Fruit fly (Drosophila melanogaster) whole organism, wandering third instar larva: Measurements from ENCODE around the gene Cpsf5.

Experiments used
- Abd-B ChIP-seq: fragments of >200 bp; optimal IDR thresholded peaks from 2 replicates; lab custom pipeline; 2017; ENCODE audit warnings: missing biosample characterization, missing genetic modification characterization
- CG32264 ChIP-seq: fragments of 200-800 bp; sonication (Bioruptor generic); optimal IDR thresholded peaks from 2 replicates; lab custom pipeline; 2016; ENCODE audit warnings: missing biosample characterization, missing genetic modification characterization
- CG9705 ChIP-seq: fragments of 200-800 bp; sonication (Bioruptor generic); optimal IDR thresholded peaks from 2 replicates; lab custom pipeline; 2018; ENCODE audit warnings: missing biosample characterization, mild to moderate bottlenecking, missing genetic modification characterization
- CrebA ChIP-seq: fragments of 200-800 bp; sonication (Bioruptor generic); optimal IDR thresholded peaks from 2 replicates; lab custom pipeline; 2016; ENCODE audit warnings: missing biosample characterization, mild to moderate bottlenecking, missing genetic modification characterization, borderline replicate concordance
- Dfd ChIP-seq: fragments of >200 bp; optimal IDR thresholded peaks from 2 replicates; lab custom pipeline; 2017; ENCODE audit warnings: missing biosample characterization, missing genetic modification characterization
- Dif ChIP-seq: fragments of 200-275, 200-300 bp; sonication (Bioruptor generic); optimal IDR thresholded peaks from 2 replicates; lab custom pipeline; 2018; ENCODE audit warnings: missing biosample characterization, missing genetic modification characterization; ENCODE audit not compliant: partially characterized antibody
- GATAd ChIP-seq: sonication (Bioruptor generic); optimal IDR thresholded peaks from 2 replicates; lab custom pipeline; 2016; ENCODE audit warnings: missing biosample characterization, missing genetic modification characterization
- HLH106 ChIP-seq: fragments of 200-800 bp; optimal IDR thresholded peaks from 3 replicates; lab custom pipeline; 2019; ENCODE audit warnings: missing biosample characterization, mild to moderate bottlenecking, missing genetic modification characterization, moderate library complexity
- Hnf4 ChIP-seq: fragments of 200-800 bp; sonication (Bioruptor generic); optimal IDR thresholded peaks from 2 replicates; lab custom pipeline; 2016; ENCODE audit warnings: missing biosample characterization, mild to moderate bottlenecking, missing genetic modification characterization
- Hr78 ChIP-seq: fragments of >200 bp; optimal IDR thresholded peaks from 2 replicates; lab custom pipeline; 2017; ENCODE audit warnings: missing biosample characterization, missing genetic modification characterization
- Hr83 ChIP-seq: fragments of 200-300 bp; sonication (Bioruptor generic); optimal IDR thresholded peaks from 2 replicates; lab custom pipeline; 2016; ENCODE audit warnings: missing biosample characterization, mild to moderate bottlenecking, missing genetic modification characterization, moderate library complexity; ENCODE audit not compliant: poor library complexity, severe bottlenecking
- Jra ChIP-seq: sonication (Bioruptor generic); optimal IDR thresholded peaks from 2 replicates; lab custom pipeline; 2016; ENCODE audit warnings: missing biosample characterization, missing genetic modification characterization
- Mio ChIP-seq: sonication (Bioruptor generic); optimal IDR thresholded peaks from 2 replicates; lab custom pipeline; 2016; ENCODE audit warnings: missing biosample characterization, missing genetic modification characterization
- Myc ChIP-seq: fragments of >200 bp; optimal IDR thresholded peaks from 2 replicates; lab custom pipeline; 2017
- N ChIP-seq: fragments of >200 bp; optimal IDR thresholded peaks from 2 replicates; lab custom pipeline; 2018; ENCODE audit warnings: missing biosample characterization, missing external identifiers, missing genetic modification characterization
- OdsH ChIP-seq: fragments of 200-800 bp; sonication (Bioruptor generic); optimal IDR thresholded peaks from 2 replicates; lab custom pipeline; 2016; ENCODE audit warnings: missing biosample characterization, mild to moderate bottlenecking, missing genetic modification characterization
- Rel ChIP-seq, 2 experiments: fragments of 200-800 bp; sonication (Bioruptor generic) in 1 of 2; optimal IDR thresholded peaks; 2 replicates in 1 of 2; 3 replicates in 1 of 2; lab custom pipeline; 2016 to 2019; ENCODE audit warnings: mild to moderate bottlenecking in 2 of 2, missing biosample characterization in 2 of 2, missing genetic modification characterization in 2 of 2, moderate library complexity in 1 of 2
- Sp1 ChIP-seq: fragments of 200-800 bp; sonication (Bioruptor generic); optimal IDR thresholded peaks from 3 replicates; lab custom pipeline; 2019; ENCODE audit warnings: missing biosample characterization, mild to moderate bottlenecking, missing genetic modification characterization, moderate library complexity
- Vsx2 ChIP-seq: fragments of 200-300, 225-300 bp; sonication (Bioruptor generic); optimal IDR thresholded peaks from 2 replicates; lab custom pipeline; 2018; ENCODE audit warnings: missing biosample characterization, missing genetic modification characterization; ENCODE audit not compliant: partially characterized antibody
- br ChIP-seq: fragments of 200-800 bp; sonication (Bioruptor generic); optimal IDR thresholded peaks from 2 replicates; lab custom pipeline; 2016; ENCODE audit warnings: missing biosample characterization, missing genetic modification characterization
- brk ChIP-seq: fragments of 200-800 bp; sonication (Bioruptor generic); optimal IDR thresholded peaks from 2 replicates; lab custom pipeline; 2016; ENCODE audit warnings: missing biosample characterization, mild to moderate bottlenecking, missing genetic modification characterization
- dl ChIP-seq, 2 experiments: fragments of 175-275, 200-275 bp in 1 of 2; fragments of 200-275 bp in 1 of 2; sonication (Bioruptor generic); optimal IDR thresholded peaks; lab custom pipeline; 2018; ENCODE audit warnings: mild to moderate bottlenecking in 2 of 2, missing biosample characterization in 2 of 2, missing genetic modification characterization in 2 of 2, moderate library complexity in 2 of 2; ENCODE audit not compliant: partially characterized antibody in 2 of 2, insufficient read depth in 1 of 2
- dmrt93B ChIP-seq: fragments of 200-800 bp; sonication (Bioruptor generic); optimal IDR thresholded peaks from 2 replicates; lab custom pipeline; 2018; ENCODE audit warnings: missing biosample characterization, mild to moderate bottlenecking, missing genetic modification characterization
- dsf ChIP-seq: sonication (Bioruptor generic); optimal IDR thresholded peaks from 2 replicates; lab custom pipeline; 2016; ENCODE audit warnings: missing biosample characterization, missing genetic modification characterization, borderline replicate concordance
- ey ChIP-seq: fragments of 200-800 bp; sonication (Bioruptor generic); optimal IDR thresholded peaks from 2 replicates; lab custom pipeline; 2016; ENCODE audit warnings: missing biosample characterization, missing genetic modification characterization
- foxo ChIP-seq, 2 experiments: fragments of 200-800 bp; sonication (Bioruptor generic); optimal IDR thresholded peaks; 2 replicates in 1 of 2; 3 replicates in 1 of 2; lab custom pipeline; 2016 to 2017; ENCODE audit warnings: missing biosample characterization in 2 of 2, missing genetic modification characterization in 2 of 2
- fru ChIP-seq: fragments of 200-800 bp; sonication (Bioruptor generic); optimal IDR thresholded peaks from 3 replicates; lab custom pipeline; 2016; ENCODE audit warnings: missing biosample characterization, mild to moderate bottlenecking, missing genetic modification characterization
- h ChIP-seq: fragments of 200-800 bp; sonication (Bioruptor generic); optimal IDR thresholded peaks from 3 replicates; lab custom pipeline; 2016; ENCODE audit warnings: missing biosample characterization, mild to moderate bottlenecking, missing genetic modification characterization
- jim ChIP-seq: fragments of 175-275, 200-325 bp; sonication (Bioruptor generic); optimal IDR thresholded peaks from 2 replicates; lab custom pipeline; 2016; ENCODE audit warnings: missing biosample characterization, mild to moderate bottlenecking, missing genetic modification characterization
- lola ChIP-seq: fragments of >200 bp; optimal IDR thresholded peaks from 2 replicates; lab custom pipeline; 2017; ENCODE audit warnings: missing biosample characterization, missing genetic modification characterization
- pan ChIP-seq: fragments of >200 bp; optimal IDR thresholded peaks from 2 replicates; lab custom pipeline; 2017
- psq ChIP-seq: fragments of 200-800 bp; sonication (Bioruptor generic); optimal IDR thresholded peaks from 3 replicates; lab custom pipeline; 2017; ENCODE audit warnings: missing biosample characterization, mild to moderate bottlenecking, missing genetic modification characterization, moderate library complexity
- rgr ChIP-seq: fragments of 200-800 bp; sonication (Bioruptor generic); optimal IDR thresholded peaks from 3 replicates; lab custom pipeline; 2016; ENCODE audit warnings: missing biosample characterization, mild to moderate bottlenecking, missing genetic modification characterization
- sage ChIP-seq: fragments of 200-800 bp; sonication (Bioruptor generic); optimal IDR thresholded peaks from 2 replicates; lab custom pipeline; 2016; ENCODE audit warnings: missing biosample characterization, mild to moderate bottlenecking, missing genetic modification characterization
- sv ChIP-seq: fragments of 200-800 bp; sonication (Bioruptor generic); optimal IDR thresholded peaks from 3 replicates; lab custom pipeline; 2016; ENCODE audit warnings: missing biosample characterization, missing genetic modification characterization
- tai ChIP-seq: sonication (Bioruptor generic); optimal IDR thresholded peaks from 2 replicates; lab custom pipeline; 2016; ENCODE audit warnings: missing biosample characterization, missing genetic modification characterization
- usp ChIP-seq: fragments of >200 bp; optimal IDR thresholded peaks from 2 replicates; lab custom pipeline; 2017; ENCODE audit warnings: missing biosample characterization, missing genetic modification characterization
- woc ChIP-seq: sonication (Bioruptor generic); optimal IDR thresholded peaks from 2 replicates; lab custom pipeline; 2016; ENCODE audit warnings: missing biosample characterization, mild to moderate bottlenecking, missing genetic modification characterization

Cpsf5 gene

DNA sequence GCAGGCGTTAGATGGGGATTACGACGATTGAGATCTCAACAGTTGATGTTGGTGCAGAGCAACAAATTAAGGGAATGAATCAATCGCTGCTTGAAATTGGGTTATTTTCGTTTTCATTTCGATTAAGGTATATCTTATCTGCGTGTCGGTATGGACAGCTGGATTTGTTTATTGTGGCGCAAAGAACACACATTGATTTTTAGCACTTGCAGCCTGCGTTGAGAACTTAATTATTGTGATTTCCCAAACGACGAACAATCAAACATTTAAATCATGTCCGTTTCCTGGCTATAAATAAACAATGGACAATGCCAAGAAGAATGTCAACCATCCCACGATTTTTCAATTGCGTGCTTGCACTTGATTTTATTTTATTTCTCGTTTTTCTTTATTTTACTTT, 12.8 kb upstream of the Cpsf5 start:
- no peak for TF ChIP-seq HLH106 (tag; lab: Kevin White, UChicago)
- TF ChIP-seq woc (GFP tag; lab: Kevin White, UChicago): peak; percentile 18
- TF ChIP-seq lola (GFP tag; lab: Kevin White, UChicago): no peak
- TF ChIP-seq Rel (GFP tag; optimal IDR thresholded peaks at IDR 0.05; lab: Kevin White, UChicago): no peak
- TF ChIP-seq Rel (tag; optimal IDR thresholded peaks at IDR 0.05; lab: Kevin White, UChicago): peak; percentile 62
- TF ChIP-seq tai (GFP tag; lab: Kevin White, UChicago): peak; percentile 12

DNA sequence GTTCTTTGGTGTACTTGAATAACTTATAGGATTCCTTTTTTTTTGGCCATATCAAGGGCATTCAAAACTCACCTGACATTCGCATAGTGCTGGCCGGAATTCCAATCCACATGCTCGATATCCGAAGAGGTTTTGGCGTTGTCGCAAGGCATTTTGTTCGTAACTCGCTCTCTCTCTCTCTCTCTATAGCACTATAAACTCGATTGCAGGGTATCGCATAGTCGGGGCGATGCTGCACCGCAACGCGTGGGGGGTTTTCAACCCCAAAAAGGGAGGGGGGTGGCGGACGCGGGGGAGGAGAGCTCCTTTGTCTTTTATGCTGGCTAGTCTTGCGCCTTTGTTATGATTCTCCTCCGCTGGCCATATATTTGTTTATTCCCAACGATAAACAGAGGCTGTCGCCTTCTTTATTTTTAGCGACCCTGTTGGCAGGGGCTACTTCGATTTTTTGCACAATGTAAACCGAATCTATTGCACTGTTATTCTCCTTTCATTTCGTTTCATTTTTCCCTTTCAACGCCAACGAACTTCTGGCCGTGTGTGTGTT, 12.3 kb upstream of the Cpsf5 start:
- no peak for TF ChIP-seq sv (GFP tag; lab: Kevin White, UChicago)
- no peak for TF ChIP-seq br (GFP tag; lab: Kevin White, UChicago)
- no peak for TF ChIP-seq Dif (GFP tag; lab: Kevin White, UChicago)
- no peak for TF ChIP-seq Vsx2 (GFP tag; lab: Kevin White, UChicago)
- no peak for TF ChIP-seq woc (GFP tag; lab: Kevin White, UChicago)
- no peak for TF ChIP-seq fru
- no peak for TF ChIP-seq dsf (GFP tag; lab: Kevin White, UChicago)
- no peak for TF ChIP-seq Hr78
- no peak for TF ChIP-seq dl (GFP tag; optimal IDR thresholded peaks at IDR 0.05; lab: Kevin White, UChicago; ENCODE audit: insufficient read depth in 1 of 2, partially characterized antibody in 2 of 2)
- TF ChIP-seq Jra (GFP tag; lab: Kevin White, UChicago): no peak
- no peak for TF ChIP-seq Hnf4
- no peak for TF ChIP-seq Rel (GFP tag; optimal IDR thresholded peaks at IDR 0.05; lab: Kevin White, UChicago)
- TF ChIP-seq Rel (tag; optimal IDR thresholded peaks at IDR 0.05; lab: Kevin White, UChicago): peak; percentile 51
- no peak for TF ChIP-seq tai (GFP tag; lab: Kevin White, UChicago)
- TF ChIP-seq h: no peak
- peak in 1 of 2 experiments; percentile 36 for TF ChIP-seq foxo (GFP tag; optimal IDR thresholded peaks at IDR 0.05; lab: Kevin White, UChicago)
- no peak for TF ChIP-seq Abd-B (GFP tag; lab: Kevin White, UChicago)

DNA sequence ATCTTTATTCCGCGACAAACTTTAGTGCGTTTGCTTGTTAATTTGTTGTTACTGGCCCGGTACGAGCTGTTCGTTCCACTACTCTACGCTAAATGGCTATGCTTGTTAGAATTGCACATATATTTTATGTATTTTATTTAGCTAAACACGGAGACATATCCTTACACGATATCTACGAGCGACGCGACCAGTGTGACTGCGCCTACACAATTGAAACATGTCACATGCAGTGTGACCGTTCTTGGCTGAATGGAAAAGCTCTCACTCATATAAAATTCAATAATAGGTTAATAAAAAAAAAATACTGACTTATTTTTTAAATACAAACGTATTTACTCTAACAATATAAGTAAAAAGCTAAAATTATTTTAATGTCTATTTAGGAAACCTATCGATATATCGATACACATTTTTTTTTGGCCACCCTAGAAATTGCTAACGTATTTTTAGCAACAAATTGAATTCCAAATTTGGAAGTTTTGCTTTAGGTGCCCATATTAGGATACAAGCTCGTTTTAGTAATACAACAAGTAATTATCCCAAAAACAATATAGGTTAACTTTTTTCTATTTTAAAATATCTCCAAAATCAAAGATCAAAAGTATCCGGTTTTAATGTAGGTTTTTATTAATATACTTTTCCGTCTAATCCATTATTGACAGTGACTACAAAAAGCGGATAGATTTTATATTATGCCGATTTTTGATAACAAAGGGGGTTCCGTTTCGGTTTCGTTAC, 11.7 kb upstream of the Cpsf5 start, which contains the start of gene CG4080:
Gene CG4080, minus strand, starts transcription at position 215 of the 738 bp plus-strand sequence.
- TF ChIP-seq dmrt93B (GFP tag; lab: Kevin White, UChicago) (no peak), dsf (GFP tag; lab: Kevin White, UChicago) (peak; percentile 2), pan (lab: Kevin White, UChicago) (no peak), Sp1 (peak; percentile 50), HLH106 (tag; lab: Kevin White, UChicago) (no peak), Dif (GFP tag; lab: Kevin White, UChicago) (no peak), CrebA (no peak), foxo (GFP tag; optimal IDR thresholded peaks at IDR 0.05; lab: Kevin White, UChicago) (no peak), Myc (lab: Kevin White, UChicago) (no peak), usp (GFP tag; lab: Kevin White, UChicago) (no peak), Hr78 (no peak), Jra (GFP tag; lab: Kevin White, UChicago) (no peak), Hnf4 (peak; percentile 76), psq (GFP tag; lab: Kevin White, UChicago) (peak; percentile 15), rgr (GFP tag; lab: Kevin White, UChicago) (peak; percentile 40), tai (GFP tag; lab: Kevin White, UChicago) (peak; percentile 52), sage (GFP tag; lab: Kevin White, UChicago) (no peak), Hr83 (GFP tag; lab: Kevin White, UChicago) (peak; percentile 25), dl (GFP tag; optimal IDR thresholded peaks at IDR 0.05; lab: Kevin White, UChicago; ENCODE audit: insufficient read depth in 1 of 2, partially characterized antibody in 2 of 2) (no peak), Mio (no peak), OdsH (peak; percentile 15), lola (GFP tag; lab: Kevin White, UChicago) (no peak), CG32264 (GFP tag; lab: Kevin White, UChicago) (peak; percentile 23), brk (GFP tag; lab: Kevin White, UChicago) (peak; percentile 34), ey (GFP tag; lab: Kevin White, UChicago) (no peak), woc (GFP tag; lab: Kevin White, UChicago) (peak; percentile 1), GATAd (GFP tag; lab: Kevin White, UChicago) (no peak), h (peak; percentile 36), sv (GFP tag; lab: Kevin White, UChicago) (peak; percentile 24), Dfd (no peak), Vsx2 (GFP tag; lab: Kevin White, UChicago) (no peak), N (GFP tag; lab: Kevin White, UChicago) (no peak), br (GFP tag; lab: Kevin White, UChicago) (peak; percentile 15), Rel (GFP tag; optimal IDR thresholded peaks at IDR 0.05; lab: Kevin White, UChicago) (no peak), Rel (tag; optimal IDR thresholded peaks at IDR 0.05; lab: Kevin White, UChicago) (peak; percentile 23), jim (no peak), Abd-B (GFP tag; lab: Kevin White, UChicago) (no peak), fru (peak; percentile 33), CG9705 (no peak)
